Worm (Caenorhabditis elegans) whole organism, young adult: ENCODE results near the gene C26B2.8.

ENCODE experiments used
- B0035.1 ChIP-seq: sonication (generic microtip); optimal IDR thresholded peaks from 2 replicates; lab custom pipeline; 2016; ENCODE audit warnings: missing genetic modification characterization, mild to moderate bottlenecking, missing compliant biosample characterization, missing genotype, missing genetic modification reagents
- B0261.1 ChIP-seq: sonication (generic microtip); optimal IDR thresholded peaks from 2 replicates; lab custom pipeline; 2016; ENCODE audit warnings: mild to moderate bottlenecking, missing genetic modification characterization, moderate library complexity, missing compliant biosample characterization
- F10E7.11 ChIP-seq: sonication (generic microtip); optimal IDR thresholded peaks from 2 replicates; lab custom pipeline; 2017; ENCODE audit warnings: mild to moderate bottlenecking, missing genetic modification characterization, moderate library complexity, missing compliant biosample characterization
- F33H1.4 ChIP-seq: fragments of 200-800 bp; sonication (Bioruptor generic); IDR thresholded peaks from 2 replicates; pipeline ENCODE4 v1.3.6; 2022; ENCODE audit warnings: missing genetic modification reagents, missing genetic modification characterization, missing compliant biosample characterization
- F57A8.1 ChIP-seq: fragments of 200-800 bp; sonication (Bioruptor generic); optimal IDR thresholded peaks from 2 replicates; lab custom pipeline; 2018; ENCODE audit warnings: mild to moderate bottlenecking, missing genetic modification characterization, moderate library complexity, missing compliant biosample characterization
- F57C9.4 ChIP-seq: sonication (generic microtip); optimal IDR thresholded peaks from 2 replicates; lab custom pipeline; 2017; ENCODE audit warnings: mild to moderate bottlenecking, missing genetic modification characterization, missing compliant biosample characterization
- Y95B8A.8 ChIP-seq: fragments of 200-800 bp; sonication (Bioruptor generic); IDR thresholded peaks from 2 replicates; pipeline ENCODE4 v1.3.6; 2022; ENCODE audit warnings: missing genetic modification reagents, missing genetic modification characterization, missing compliant biosample characterization
- aptf-2 ChIP-seq: fragments of 200-800 bp; sonication (Bioruptor generic); conservative IDR thresholded peaks from 2 replicates; pipeline ENCODE4 v1.3.6; 2022; ENCODE audit warnings: missing genetic modification reagents, missing genetic modification characterization, missing compliant biosample characterization
- atf-7 ChIP-seq: sonication (generic microtip); optimal IDR thresholded peaks from 2 replicates; lab custom pipeline; 2017; ENCODE audit warnings: mild to moderate bottlenecking, missing genetic modification characterization, missing compliant biosample characterization
- athp-1 ChIP-seq: sonication (generic microtip); optimal IDR thresholded peaks from 2 replicates; lab custom pipeline; 2017; ENCODE audit warnings: mild to moderate bottlenecking, missing genetic modification characterization, missing compliant biosample characterization
- attf-3 ChIP-seq: fragments of 200-800 bp; sonication (Bioruptor generic); conservative IDR thresholded peaks from 2 replicates; pipeline ENCODE4 v1.3.6; 2022; ENCODE audit warnings: missing genetic modification reagents, missing genetic modification characterization, missing compliant biosample characterization
- cebp-1 ChIP-seq, 2 experiments: fragments of 200-800 bp in 1 of 2; sonication (Bioruptor generic) in 1 of 2; sonication (generic microtip) in 1 of 2; IDR thresholded peaks in 1 of 2; optimal IDR thresholded peaks in 1 of 2; 2 replicates each; pipeline versions ENCODE4 v1.3.6 to Lab custom; 2017 to 2022; ENCODE audit warnings: missing compliant biosample characterization in 2 of 2, missing genetic modification characterization in 2 of 2, mild to moderate bottlenecking in 1 of 2, missing genetic modification reagents in 1 of 2, moderate library complexity in 1 of 2
- ceh-27 ChIP-seq: fragments of 200-800 bp; sonication (Bioruptor generic); optimal IDR thresholded peaks from 2 replicates; lab custom pipeline; 2018; ENCODE audit warnings: mild to moderate bottlenecking, missing genetic modification characterization, moderate library complexity, missing compliant biosample characterization
- ceh-40 ChIP-seq: fragments of 200-800 bp; sonication (Bioruptor generic); IDR thresholded peaks from 2 replicates; pipeline ENCODE4 v1.3.6; 2022; ENCODE audit warnings: missing genetic modification characterization, missing compliant biosample characterization
- ceh-79 ChIP-seq: sonication (generic microtip); optimal IDR thresholded peaks from 2 replicates; lab custom pipeline; 2017; ENCODE audit warnings: mild to moderate bottlenecking, missing genetic modification characterization, missing compliant biosample characterization
- ceh-91 ChIP-seq: fragments of 200-800 bp; sonication (Bioruptor generic); IDR thresholded peaks from 2 replicates; pipeline ENCODE4 v1.3.6; 2022; ENCODE audit warnings: missing genetic modification reagents, missing genetic modification characterization, missing compliant biosample characterization
- efl-1 ChIP-seq: fragments of 150-350 bp; optimal IDR thresholded peaks from 2 replicates; lab custom pipeline; 2014; ENCODE audit warnings: missing biosample characterization, missing genetic modification reagents, missing genetic modification characterization
- egl-44 ChIP-seq: fragments of 200-800 bp; sonication (Bioruptor generic); IDR thresholded peaks from 2 replicates; pipeline ENCODE4 v1.3.6; 2022; ENCODE audit warnings: missing genetic modification reagents, missing genetic modification characterization, missing compliant biosample characterization
- egrh-3 ChIP-seq: fragments of 200-800 bp; sonication (Bioruptor generic); IDR thresholded peaks from 2 replicates; pipeline ENCODE4 v1.3.6; 2022; ENCODE audit warnings: missing genetic modification reagents, missing genetic modification characterization, missing compliant biosample characterization
- him-1 ChIP-seq: sonication (generic microtip); optimal IDR thresholded peaks from 2 replicates; lab custom pipeline; 2016; ENCODE audit warnings: missing genotype, missing genetic modification reagents, missing genetic modification characterization, missing compliant biosample characterization
- hlh-12 ChIP-seq: sonication (generic microtip); optimal IDR thresholded peaks from 2 replicates; lab custom pipeline; 2016; ENCODE audit warnings: missing genetic modification characterization, missing compliant biosample characterization
- hmg-20 ChIP-seq: fragments of 200-800 bp; sonication (Bioruptor generic); IDR thresholded peaks from 2 replicates; pipeline ENCODE4 v1.3.6; 2022; ENCODE audit warnings: missing genetic modification reagents, missing genetic modification characterization, missing compliant biosample characterization
- hsf-1 ChIP-seq: fragments of 200-800 bp; sonication (Bioruptor generic); IDR thresholded peaks from 2 replicates; pipeline ENCODE4 v1.3.6; 2022; ENCODE audit warnings: missing genetic modification reagents, missing genetic modification characterization, missing compliant biosample characterization
- lin-35 ChIP-seq, 3 experiments: fragments of 150-350 bp in 2 of 3; sonication (generic microtip) in 1 of 3; optimal IDR thresholded peaks; 2 replicates each; lab custom pipeline; 2014 to 2018; ENCODE audit warnings: missing biosample characterization in 3 of 3, missing genetic modification characterization in 3 of 3, missing genetic modification reagents in 3 of 3
- madf-8 ChIP-seq: fragments of 200-800 bp; sonication (Bioruptor generic); conservative IDR thresholded peaks from 2 replicates; pipeline ENCODE4 v1.3.6; 2022; ENCODE audit warnings: missing genetic modification reagents, missing genetic modification characterization, missing compliant biosample characterization
- mcd-1 ChIP-seq: fragments of 200-800 bp; sonication (Bioruptor generic); IDR thresholded peaks from 2 replicates; pipeline ENCODE4 v1.3.6; 2022; ENCODE audit warnings: missing genetic modification reagents, missing genetic modification characterization, missing compliant biosample characterization
- nhr-27 ChIP-seq: fragments of 200-800 bp; sonication (Bioruptor generic); optimal IDR thresholded peaks from 2 replicates; lab custom pipeline; 2018; ENCODE audit warnings: mild to moderate bottlenecking, missing genetic modification characterization, moderate library complexity, missing compliant biosample characterization
- nhr-90 ChIP-seq: sonication (generic microtip); optimal IDR thresholded peaks from 2 replicates; lab custom pipeline; 2016; ENCODE audit warnings: missing genotype, mild to moderate bottlenecking, missing genetic modification characterization, missing compliant biosample characterization
- rpc-1 ChIP-seq, 2 experiments: fragments of 150-350 bp in 1 of 2; sonication (generic microtip) in 1 of 2; optimal IDR thresholded peaks; 2 replicates each; lab custom pipeline; 2014 to 2018; ENCODE audit warnings: missing biosample characterization in 1 of 2, missing genetic modification characterization in 1 of 2, missing genetic modification reagents in 1 of 2, missing genotype in 1 of 2
- tlf-1 ChIP-seq: fragments of 200-800 bp; sonication (Bioruptor generic); optimal IDR thresholded peaks from 2 replicates; lab custom pipeline; 2018; ENCODE audit warnings: mild to moderate bottlenecking, missing genetic modification characterization, missing compliant biosample characterization
- unc-62 ChIP-seq: fragments of 150-350 bp; optimal IDR thresholded peaks from 2 replicates; lab custom pipeline; 2014; ENCODE audit warnings: missing biosample characterization, missing genetic modification reagents, missing genetic modification characterization
- ztf-18 ChIP-seq: sonication (generic microtip); optimal IDR thresholded peaks from 2 replicates; lab custom pipeline; 2016; ENCODE audit warnings: missing genotype, mild to moderate bottlenecking, missing genetic modification characterization, missing compliant biosample characterization
- ztf-3 ChIP-seq: fragments of 200-800 bp; sonication (Bioruptor generic); optimal IDR thresholded peaks from 2 replicates; lab custom pipeline; 2018; ENCODE audit warnings: mild to moderate bottlenecking, missing genetic modification characterization, missing compliant biosample characterization

C26B2.8 gene

DNA sequence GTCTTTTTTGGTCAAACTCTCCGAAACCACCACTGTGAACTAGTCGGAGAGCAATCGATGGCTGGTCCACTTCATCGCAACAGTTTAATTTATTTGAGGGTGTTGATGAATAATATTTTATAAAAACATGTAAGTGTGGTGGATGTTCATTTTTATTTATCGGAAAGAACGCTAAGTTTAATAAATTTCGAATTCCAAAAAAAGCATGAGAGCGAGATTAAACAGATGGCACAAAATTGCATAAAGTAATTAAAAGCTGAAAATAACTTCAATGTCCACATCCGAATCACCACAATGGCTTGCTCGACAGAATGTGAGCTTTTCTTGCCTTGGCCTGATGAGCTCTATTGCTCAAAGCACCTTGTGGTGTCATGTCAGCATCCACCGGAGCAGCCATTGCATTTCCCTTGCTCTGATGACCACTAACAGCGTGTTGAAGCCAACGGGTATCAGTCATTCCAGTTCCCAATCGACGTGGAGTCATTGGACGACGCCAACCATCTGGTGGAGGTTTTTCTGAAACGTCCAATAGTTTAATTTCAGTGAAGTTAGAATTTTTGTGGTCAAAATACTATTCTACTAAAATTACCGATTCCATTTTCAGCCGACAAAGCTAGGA, 30.1 kb upstream of the C26B2.8 start (continued):
- TF ChIP-seq tlf-1 (GFP tag; lab: Kevin White, UChicago), result peak; percentile 49
- peak; percentile 3 for TF ChIP-seq ztf-3
- TF ChIP-seq Y95B8A.8 (GFP tag; lab: Robert Waterston, UW), result 0 out of 2 replicates have a peak, but pooled peaks have one; percentile 46
- TF ChIP-seq hsf-1 (GFP tag; lab: Robert Waterston, UW), result peak; percentile 9
- TF ChIP-seq aptf-2 (GFP tag; lab: Robert Waterston, UW), result 0 out of 2 replicates have a peak, but pooled peaks have one; percentile 24
- no peak; the same call in 1 of the 2 replicates for TF ChIP-seq mcd-1 (GFP tag; lab: Robert Waterston, UW)
- no peak for TF ChIP-seq cebp-1 (GFP tag; IDR thresholded peaks at IDR 0.05; lab: Robert Waterston, UW)
- peak; percentile 50 for TF ChIP-seq cebp-1 (tag; optimal IDR thresholded peaks at IDR 0.05; lab: Kevin White, UChicago)
- no peak for TF ChIP-seq nhr-27 (tag; lab: Kevin White, UChicago)
- TF ChIP-seq, all 124 proteins: peak for 37

- TF ChIP-seq ceh-27 (GFP tag; lab: Kevin White, UChicago) (no peak), him-1 (tag; lab: Kevin White, UChicago) (no peak), athp-1 (tag; lab: Kevin White, UChicago) (no peak), Y95B8A.8 (GFP tag; lab: Robert Waterston, UW) (no peak), F57C9.4 (tag; lab: Kevin White, UChicago) (no peak), ceh-79 (no peak), atf-7 (tag; lab: Kevin White, UChicago) (no peak), nhr-90 (tag; lab: Kevin White, UChicago) (no peak), egrh-3 (GFP tag; lab: Robert Waterston, UW) (no peak)
Observed at ce11 chrIV:7985737-7986136, 28.2 kb upstream of the C26B2.8 start.

ce11 chrIV:7987083-7987482, 26.9 kb upstream of the C26B2.8 start, which contains the start of gene mec-17:
TSS of gene mec-17 (minus strand) at chrIV:7987183.
- no peak for TF ChIP-seq hmg-20
- TF ChIP-seq rpc-1 (optimal IDR thresholded peaks at IDR 0.05; lab: Kevin White, UChicago), result no peak
- TF ChIP-seq rpc-1 (tag; optimal IDR thresholded peaks at IDR 0.05; lab: Kevin White, UChicago), result no peak
- TF ChIP-seq efl-1 (GFP tag; lab: Kevin White, UChicago), result no peak
- TF ChIP-seq B0035.1 (tag; lab: Kevin White, UChicago), result no peak
- TF ChIP-seq attf-3 (GFP tag; lab: Robert Waterston, UW), result no peak
- TF ChIP-seq ztf-18 (tag; lab: Kevin White, UChicago), result no peak
- no peak for TF ChIP-seq F10E7.11 (tag; lab: Kevin White, UChicago)
- no peak for TF ChIP-seq aptf-2 (GFP tag; lab: Robert Waterston, UW)
- TF ChIP-seq unc-62 (GFP tag; lab: Kevin White, UChicago), result no peak
- no peak for TF ChIP-seq egl-44
- TF ChIP-seq B0261.1, result no peak
- TF ChIP-seq ceh-40 (GFP tag; lab: Robert Waterston, UW), result no peak
- no peak for TF ChIP-seq ceh-91
- TF ChIP-seq F33H1.4 (GFP tag; lab: Robert Waterston, UW), result no peak
- no peak for TF ChIP-seq F57A8.1 (GFP tag; lab: Kevin White, UChicago)
- TF ChIP-seq hlh-12 (tag; lab: Kevin White, UChicago), result no peak
- no peak for TF ChIP-seq madf-8 (GFP tag; lab: Robert Waterston, UW)
- no peak for TF ChIP-seq lin-35 (GFP tag; optimal IDR thresholded peaks at IDR 0.05; lab: Kevin White, UChicago)
- TF ChIP-seq, all 124 proteins: peak for 0
